Worm (Caenorhabditis elegans) whole organism, young adult: ENCODE data around the gene F41E6.17.

Experiments
- akir-1 ChIP-seq: fragments of 200-800 bp; sonication (Bioruptor generic); optimal IDR thresholded peaks from 2 replicates; lab custom pipeline; 2018; ENCODE audit warnings: mild to moderate bottlenecking, missing genetic modification characterization, moderate library complexity, missing compliant biosample characterization
- bed-2 ChIP-seq: fragments of 200-800 bp; sonication (Bioruptor generic); IDR thresholded peaks from 2 replicates; pipeline ENCODE4 v1.3.6; 2022; ENCODE audit warnings: missing genetic modification reagents, missing genetic modification characterization, missing compliant biosample characterization
- ceh-91 ChIP-seq: fragments of 200-800 bp; sonication (Bioruptor generic); IDR thresholded peaks from 2 replicates; pipeline ENCODE4 v1.3.6; 2022; ENCODE audit warnings: missing genetic modification reagents, missing genetic modification characterization, missing compliant biosample characterization
- dpl-1 ChIP-seq: fragments of 150-350 bp; optimal IDR thresholded peaks from 2 replicates; lab custom pipeline; 2014; ENCODE audit warnings: missing biosample characterization, missing genetic modification reagents, missing genetic modification characterization
- fkh-3 ChIP-seq: sonication (generic microtip); optimal IDR thresholded peaks from 2 replicates; lab custom pipeline; 2016; ENCODE audit warnings: mild to moderate bottlenecking, missing genetic modification characterization, missing compliant biosample characterization
- pha-4 ChIP-seq: fragments of 150-350 bp; sonication (generic microtip); optimal IDR thresholded peaks from 2 replicates; lab custom pipeline; 2014; ENCODE audit warnings: missing biosample characterization, missing genetic modification reagents, missing genetic modification characterization
- snpc-1.1 ChIP-seq: sonication (generic microtip); optimal IDR thresholded peaks from 2 replicates; lab custom pipeline; 2017; ENCODE audit warnings: missing genetic modification characterization, mild to moderate bottlenecking, missing compliant biosample characterization, antibody characterized with exemption, moderate library complexity, missing genotype, missing genetic modification reagents; ENCODE audit not compliant: insufficient read depth
- unc-62 ChIP-seq: fragments of 150-350 bp; optimal IDR thresholded peaks from 2 replicates; lab custom pipeline; 2014; ENCODE audit warnings: missing biosample characterization, missing genetic modification reagents, missing genetic modification characterization
- ztf-22 ChIP-seq: fragments of 200-800 bp; sonication (Bioruptor generic); optimal IDR thresholded peaks from 2 replicates; lab custom pipeline; 2018; ENCODE audit warnings: mild to moderate bottlenecking, missing genetic modification characterization, moderate library complexity, missing compliant biosample characterization
- ztf-6 ChIP-seq: fragments of 200-800 bp; sonication (Bioruptor generic); IDR thresholded peaks from 2 replicates; pipeline ENCODE4 v1.3.6; 2022; ENCODE audit warnings: missing genetic modification reagents, missing genetic modification characterization, missing compliant biosample characterization

ce11 chrV:8670759-8671158 lies 46.9 kb downstream of the F41E6.17 start:
- TF ChIP-seq unc-62 (GFP tag; lab: Kevin White, UChicago) (no peak), akir-1 (GFP tag; lab: Kevin White, UChicago) (no peak), ceh-91 (GFP tag; lab: Robert Waterston, UW) (no peak), ztf-22 (GFP tag; lab: Kevin White, UChicago) (no peak), dpl-1 (no peak), pha-4 (no peak), bed-2 (GFP tag; lab: Robert Waterston, UW) (no peak), fkh-3 (no peak), ztf-6 (GFP tag; lab: Robert Waterston, UW) (no peak), snpc-1.1 (no peak)
